Worm (Caenorhabditis elegans): Measurements from ENCODE around the gene pgph-3.

DNA sequence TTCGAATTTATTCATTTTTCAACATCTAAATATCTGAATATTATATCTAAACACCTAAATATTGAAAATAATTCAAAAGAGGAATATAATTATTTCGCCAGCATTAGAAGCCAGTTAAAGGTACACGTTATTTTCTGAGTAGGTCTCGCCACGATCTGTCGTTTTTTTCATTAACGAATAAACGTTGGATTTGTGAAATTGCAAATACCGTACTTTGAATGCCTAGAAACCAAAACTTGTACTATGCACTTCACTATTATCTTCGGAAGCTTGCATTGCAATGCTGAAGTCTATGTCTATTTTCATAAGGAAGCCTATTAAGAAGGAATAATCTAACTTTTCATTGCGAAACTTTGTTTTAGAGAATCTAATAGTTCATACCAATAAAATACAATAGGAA, 8.9 kb upstream of the pgph-3 start:
- no peak for TF ChIP-seq T22C8.4 (GFP tag; IDR thresholded peaks at IDR 0.05)
- no peak for TF ChIP-seq tab-1 (GFP tag; IDR thresholded peaks at IDR 0.05)
- TF ChIP-seq cog-1 (tag; optimal IDR thresholded peaks at IDR 0.05) = no peak
- TF ChIP-seq ztf-23 (GFP tag; IDR thresholded peaks at IDR 0.05) = no peak
- no peak for TF ChIP-seq flt-1 (GFP tag; IDR thresholded peaks at IDR 0.05)

Data from whole organism, midembryonic.